Fruit fly (Drosophila melanogaster) whole organism, prepupa: ENCODE measurements around the gene CG31650.

Source experiments
- Blimp-1 ChIP-seq: fragments of 200-800 bp; sonication (Bioruptor generic); optimal IDR thresholded peaks from 3 replicates; lab custom pipeline; 2017; ENCODE audit warnings: missing biosample characterization, missing genetic modification characterization, mild to moderate bottlenecking, moderate library complexity, missing genetic modification reagents
- CG3032 ChIP-seq: fragments of 200-800 bp; optimal IDR thresholded peaks from 2 replicates; lab custom pipeline; 2019; ENCODE audit warnings: missing biosample characterization, mild to moderate bottlenecking, missing genetic modification characterization, moderate library complexity
- CG34406 ChIP-seq: fragments of 200-800 bp; sonication (Bioruptor generic); optimal IDR thresholded peaks from 3 replicates; lab custom pipeline; 2016; ENCODE audit warnings: missing biosample characterization, missing genetic modification characterization
- CG6792 ChIP-seq: fragments of 200-800 bp; sonication (Bioruptor generic); optimal IDR thresholded peaks from 3 replicates; lab custom pipeline; 2016; ENCODE audit warnings: missing biosample characterization, missing genetic modification characterization
- CG7368 ChIP-seq: fragments of 200-800 bp; sonication (Bioruptor generic); optimal IDR thresholded peaks from 3 replicates; lab custom pipeline; 2016; ENCODE audit warnings: missing biosample characterization, missing genetic modification characterization
- CG8119 ChIP-seq: fragments of 200-800 bp; sonication (Bioruptor generic); IDR thresholded peaks from 3 replicates; pipeline ENCODE4 v1.3.6; 2022; ENCODE audit warnings: missing biosample characterization, missing genetic modification characterization
- Eip78C ChIP-seq: fragments of 200-800 bp; sonication (Bioruptor generic); peaks from one replicate; lab custom pipeline; 2016; ENCODE audit warnings: missing biosample characterization, missing genetic modification characterization
- Smox ChIP-seq: fragments of 200-800 bp; sonication (Bioruptor generic); optimal IDR thresholded peaks from 3 replicates; lab custom pipeline; 2016; ENCODE audit warnings: missing biosample characterization, missing genetic modification characterization
- achi ChIP-seq: fragments of 200-800 bp; sonication (Bioruptor generic); optimal IDR thresholded peaks from 3 replicates; lab custom pipeline; 2016; ENCODE audit warnings: missing biosample characterization, missing genetic modification characterization
- dac ChIP-seq: fragments of 200-800 bp; sonication (Bioruptor generic); optimal IDR thresholded peaks from 2 replicates; lab custom pipeline; 2017; ENCODE audit warnings: missing biosample characterization, mild to moderate bottlenecking, missing genetic modification characterization
- lz ChIP-seq: fragments of 200-800 bp; sonication (Bioruptor generic); optimal IDR thresholded peaks from 3 replicates; lab custom pipeline; 2016; ENCODE audit warnings: missing biosample characterization, missing genetic modification characterization
- topi ChIP-seq: fragments of 200-800 bp; sonication (Bioruptor generic); optimal IDR thresholded peaks from 3 replicates; lab custom pipeline; 2016; ENCODE audit warnings: missing biosample characterization, missing genetic modification characterization

DNA sequence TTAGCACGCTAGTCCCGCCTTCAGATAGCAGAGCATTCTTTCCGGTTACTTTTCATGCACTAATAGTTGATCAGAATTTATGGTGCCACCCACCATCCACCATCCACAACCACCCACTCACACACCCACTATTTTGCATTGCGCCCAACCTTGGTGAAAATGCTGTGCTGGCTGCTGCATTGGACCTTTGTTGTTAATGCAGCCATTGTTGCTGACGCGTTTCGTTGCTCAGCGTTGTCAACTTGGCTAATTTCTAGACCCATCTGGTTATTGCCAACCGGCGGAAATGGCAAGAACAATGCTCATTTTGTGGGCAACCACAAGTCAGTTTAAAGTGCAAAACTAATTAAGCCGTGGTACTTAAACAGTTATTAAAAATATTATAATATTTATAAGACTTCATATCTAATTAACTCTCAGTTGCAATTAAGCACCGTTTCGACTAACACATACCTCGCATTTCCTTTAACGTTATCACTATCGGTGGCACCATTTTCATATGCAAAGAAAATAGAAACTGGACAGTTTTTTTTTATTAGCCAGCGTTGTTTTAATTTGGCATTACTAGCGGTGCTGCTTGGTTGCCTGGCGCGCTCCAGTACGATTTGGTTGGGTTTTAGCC is 44.2 kb upstream of the CG31650 start:
- no peak for TF ChIP-seq CG34406 (GFP tag; lab: Kevin White, UChicago)
- no peak for TF ChIP-seq dac (GFP tag; lab: Kevin White, UChicago)
- no peak for TF ChIP-seq CG8119
- no peak for TF ChIP-seq Eip78C (GFP tag; lab: Kevin White, UChicago)
- no peak for TF ChIP-seq CG6792 (GFP tag; lab: Kevin White, UChicago)
- no peak for TF ChIP-seq Blimp-1 (GFP tag; lab: Kevin White, UChicago)
- TF ChIP-seq CG3032: no peak
- TF ChIP-seq CG7368 (GFP tag; lab: Kevin White, UChicago): no peak
- TF ChIP-seq Smox (GFP tag; lab: Kevin White, UChicago): no peak
- TF ChIP-seq topi (GFP tag; lab: Kevin White, UChicago): no peak
- no peak for TF ChIP-seq achi (GFP tag; lab: Kevin White, UChicago)
- TF ChIP-seq lz (GFP tag; lab: Kevin White, UChicago): no peak
